Worm (Caenorhabditis elegans) whole organism, young adult: ENCODE data around the gene F54F12.1.

ENCODE experiments used
- F49E8.2 ChIP-seq: sonication (generic microtip); optimal IDR thresholded peaks from 3 replicates; lab custom pipeline; 2017; ENCODE audit warnings: missing genetic modification characterization, mild to moderate bottlenecking, missing compliant biosample characterization, antibody characterized with exemption, moderate library complexity; ENCODE audit not compliant: insufficient read depth
- ama-1 ChIP-seq, 3 experiments: fragments of 150-350 bp in 1 of 3; sonication (generic microtip) in 2 of 3; optimal IDR thresholded peaks; 2 replicates each; lab custom pipeline; 2014 to 2018; ENCODE audit warnings: missing biosample characterization in 2 of 3, missing genetic modification characterization in 2 of 3, missing genetic modification reagents in 2 of 3
- aptf-3 ChIP-seq: fragments of 200-800 bp; sonication (Bioruptor generic); IDR thresholded peaks from 2 replicates; pipeline ENCODE4 v1.3.6; 2022; ENCODE audit warnings: missing genetic modification characterization, missing compliant biosample characterization
- attf-5 ChIP-seq: fragments of 200-800 bp; sonication (Bioruptor generic); optimal IDR thresholded peaks from 2 replicates; lab custom pipeline; 2018; ENCODE audit warnings: mild to moderate bottlenecking, missing genetic modification characterization, missing compliant biosample characterization
- ceh-100 ChIP-seq: fragments of 200-800 bp; sonication (Bioruptor generic); IDR thresholded peaks from 2 replicates; pipeline ENCODE4 v1.3.6; 2022; ENCODE audit warnings: missing genetic modification reagents, missing genetic modification characterization, missing compliant biosample characterization
- ets-4 ChIP-seq: fragments of 200-800 bp; sonication (Bioruptor generic); optimal IDR thresholded peaks from 2 replicates; lab custom pipeline; 2018; ENCODE audit warnings: mild to moderate bottlenecking, missing genetic modification characterization, missing compliant biosample characterization
- lin-35 ChIP-seq, 3 experiments: fragments of 150-350 bp in 2 of 3; sonication (generic microtip) in 1 of 3; optimal IDR thresholded peaks; 2 replicates each; lab custom pipeline; 2014 to 2018; ENCODE audit warnings: missing biosample characterization in 3 of 3, missing genetic modification characterization in 3 of 3, missing genetic modification reagents in 3 of 3
- madf-6 ChIP-seq: fragments of 200-800 bp; sonication (Bioruptor generic); IDR thresholded peaks from 2 replicates; pipeline ENCODE4 v1.3.6; 2022; ENCODE audit warnings: missing genetic modification reagents, missing genetic modification characterization, missing compliant biosample characterization
- nfya-1 ChIP-seq: sonication (generic microtip); optimal IDR thresholded peaks from 2 replicates; lab custom pipeline; 2017; ENCODE audit warnings: antibody characterized with exemption, missing compliant biosample characterization, missing genetic modification characterization, borderline replicate concordance; ENCODE audit not compliant: insufficient read depth
- unc-62 ChIP-seq: fragments of 150-350 bp; optimal IDR thresholded peaks from 2 replicates; lab custom pipeline; 2014; ENCODE audit warnings: missing biosample characterization, missing genetic modification reagents, missing genetic modification characterization

ce11 chrIII:13015754-13016317 lies 39.4 kb downstream of the F54F12.1 start:
- TF ChIP-seq madf-6 (GFP tag; lab: Robert Waterston, UW) (peak; percentile 31; the same call in 1 of the 2 replicates), unc-62 (GFP tag; lab: Kevin White, UChicago) (no peak), F49E8.2 (tag; lab: Kevin White, UChicago) (no peak), ama-1 (optimal IDR thresholded peaks at IDR 0.05; lab: Kevin White, UChicago) (no peak), ama-1 (GFP tag; optimal IDR thresholded peaks at IDR 0.05; lab: Kevin White, UChicago) (peak; percentile 4 to 76), ceh-100 (GFP tag; lab: Robert Waterston, UW) (no peak), aptf-3 (GFP tag; lab: Robert Waterston, UW) (no peak), nfya-1 (tag; lab: Kevin White, UChicago) (no peak), lin-35 (GFP tag; optimal IDR thresholded peaks at IDR 0.05; lab: Kevin White, UChicago) (peak in 1 of 3 experiments; percentile 44), ets-4 (GFP tag; lab: Kevin White, UChicago) (no peak), attf-5 (GFP tag; lab: Kevin White, UChicago) (peak; percentile 25)
